Worm (Caenorhabditis elegans) whole organism, late embryonic: ENCODE data around the gene rpl-16.

Experiments
- C08G9.2 ChIP-seq: sonication (generic microtip); optimal IDR thresholded peaks from 2 replicates; lab custom pipeline; 2016; ENCODE audit warnings: mild to moderate bottlenecking, missing genetic modification characterization, moderate library complexity, missing compliant biosample characterization
- C38D4.7 ChIP-seq: fragments of 200-800 bp; sonication (Bioruptor generic); optimal IDR thresholded peaks from 2 replicates; lab custom pipeline; 2018; ENCODE audit warnings: mild to moderate bottlenecking, missing genetic modification characterization, moderate library complexity, missing compliant biosample characterization
- K02D7.2 ChIP-seq: sonication (generic microtip); optimal IDR thresholded peaks from 2 replicates; lab custom pipeline; 2017; ENCODE audit warnings: mild to moderate bottlenecking, missing genetic modification characterization, missing compliant biosample characterization
- K09A11.1 ChIP-seq: sonication (generic microtip); optimal IDR thresholded peaks from 2 replicates; lab custom pipeline; 2017; ENCODE audit warnings: antibody characterized with exemption, mild to moderate bottlenecking, missing genetic modification characterization, missing compliant biosample characterization; ENCODE audit not compliant: insufficient read depth
- T23F11.4 ChIP-seq: fragments of 200-800 bp; sonication (Bioruptor generic); optimal IDR thresholded peaks from 2 replicates; lab custom pipeline; 2018; ENCODE audit warnings: mild to moderate bottlenecking, missing genetic modification characterization, missing compliant biosample characterization
- ahr-1 ChIP-seq: sonication (generic microtip); optimal IDR thresholded peaks from 2 replicates; lab custom pipeline; 2016; ENCODE audit warnings: missing genetic modification characterization, missing compliant biosample characterization
- ceh-14 ChIP-seq: sonication (generic microtip); optimal IDR thresholded peaks from 2 replicates; lab custom pipeline; 2016; ENCODE audit warnings: missing genotype, missing genetic modification characterization, missing compliant biosample characterization
- ceh-18 ChIP-seq: sonication (generic microtip); optimal IDR thresholded peaks from 2 replicates; lab custom pipeline; 2016; ENCODE audit warnings: missing genetic modification characterization, missing compliant biosample characterization
- ceh-19 ChIP-seq: fragments of 200-800 bp; sonication (Bioruptor generic); optimal IDR thresholded peaks from 2 replicates; lab custom pipeline; 2018; ENCODE audit warnings: mild to moderate bottlenecking, missing genetic modification characterization, missing compliant biosample characterization
- ceh-2 ChIP-seq: sonication (generic microtip); optimal IDR thresholded peaks from 2 replicates; lab custom pipeline; 2016; ENCODE audit warnings: missing genotype, missing genetic modification characterization, missing compliant biosample characterization
- ceh-30 ChIP-seq: fragments of 150-350 bp; optimal IDR thresholded peaks from 2 replicates; lab custom pipeline; 2014; ENCODE audit warnings: missing biosample characterization, missing genetic modification characterization
- ceh-31 ChIP-seq: sonication (generic microtip); optimal IDR thresholded peaks from 2 replicates; lab custom pipeline; 2016; ENCODE audit warnings: missing genetic modification characterization, missing compliant biosample characterization
- ceh-6 ChIP-seq: fragments of 200-800 bp; sonication (Bioruptor generic); optimal IDR thresholded peaks from 2 replicates; lab custom pipeline; 2018; ENCODE audit warnings: mild to moderate bottlenecking, missing genetic modification characterization, missing compliant biosample characterization
- ceh-9 ChIP-seq: sonication (generic microtip); optimal IDR thresholded peaks from 2 replicates; lab custom pipeline; 2016; ENCODE audit warnings: mild to moderate bottlenecking, missing genetic modification characterization, inconsistent platforms, missing compliant biosample characterization
- dmd-4 ChIP-seq: sonication (generic microtip); optimal IDR thresholded peaks from 2 replicates; lab custom pipeline; 2016; ENCODE audit warnings: borderline replicate concordance, missing genetic modification characterization, missing compliant biosample characterization
- elt-2 ChIP-seq: sonication (generic microtip); optimal IDR thresholded peaks from 2 replicates; lab custom pipeline; 2016; ENCODE audit warnings: missing genetic modification reagents, missing genetic modification characterization, missing compliant biosample characterization
- ets-4 ChIP-seq: sonication (generic microtip); optimal IDR thresholded peaks from 2 replicates; lab custom pipeline; 2016; ENCODE audit warnings: missing genetic modification characterization, missing compliant biosample characterization
- fkh-10 ChIP-seq: fragments of 150-350 bp; optimal IDR thresholded peaks from 2 replicates; lab custom pipeline; 2014; ENCODE audit warnings: missing biosample characterization, missing genetic modification reagents, missing genetic modification characterization
- gmeb-2 ChIP-seq: sonication (generic microtip); optimal IDR thresholded peaks from 2 replicates; lab custom pipeline; 2016; ENCODE audit warnings: missing genetic modification characterization, inconsistent platforms, missing compliant biosample characterization
- hlh-13 ChIP-seq: fragments of 200-800 bp; sonication (Bioruptor generic); optimal IDR thresholded peaks from 2 replicates; lab custom pipeline; 2018; ENCODE audit warnings: mild to moderate bottlenecking, missing genetic modification characterization, missing compliant biosample characterization
- hlh-6 ChIP-seq: sonication (generic microtip); optimal IDR thresholded peaks from 2 replicates; lab custom pipeline; 2016; ENCODE audit warnings: missing genotype, missing genetic modification characterization, missing compliant biosample characterization
- hlh-8 ChIP-seq: sonication (generic microtip); optimal IDR thresholded peaks from 2 replicates; lab custom pipeline; 2016; ENCODE audit warnings: missing genotype, missing genetic modification characterization, missing compliant biosample characterization
- lin-11 ChIP-seq: fragments of 200-800 bp; sonication (Bioruptor generic); optimal IDR thresholded peaks from 2 replicates; lab custom pipeline; 2018; ENCODE audit warnings: mild to moderate bottlenecking, missing genetic modification characterization, missing compliant biosample characterization
- mec-3 ChIP-seq: sonication (generic microtip); optimal IDR thresholded peaks from 2 replicates; lab custom pipeline; 2016; ENCODE audit warnings: borderline replicate concordance, missing genetic modification characterization, missing compliant biosample characterization
- nfya-1 ChIP-seq: sonication (generic microtip); optimal IDR thresholded peaks from 2 replicates; lab custom pipeline; 2017; ENCODE audit warnings: missing genetic modification characterization, mild to moderate bottlenecking, missing compliant biosample characterization, antibody characterized with exemption, moderate library complexity
- pag-3 ChIP-seq: sonication (generic microtip); optimal IDR thresholded peaks from 2 replicates; lab custom pipeline; 2016; ENCODE audit warnings: missing compliant biosample characterization, missing genetic modification characterization, borderline replicate concordance
- pha-2 ChIP-seq: sonication (generic microtip); optimal IDR thresholded peaks from 2 replicates; lab custom pipeline; 2017; ENCODE audit warnings: mild to moderate bottlenecking, missing genetic modification characterization, missing compliant biosample characterization
- pqm-1 ChIP-seq: sonication (generic microtip); optimal IDR thresholded peaks from 2 replicates; lab custom pipeline; 2016; ENCODE audit warnings: missing genetic modification characterization, missing compliant biosample characterization
- pros-1 ChIP-seq: fragments of 150-350 bp; optimal IDR thresholded peaks from 2 replicates; lab custom pipeline; 2014; ENCODE audit warnings: missing biosample characterization, missing genetic modification reagents, missing genetic modification characterization
- rnt-1 ChIP-seq: sonication (generic microtip); optimal IDR thresholded peaks from 2 replicates; lab custom pipeline; 2016; ENCODE audit warnings: missing genetic modification characterization, missing compliant biosample characterization
- sdc-2 ChIP-seq: sonication (generic microtip); optimal IDR thresholded peaks from 2 replicates; lab custom pipeline; 2016; ENCODE audit warnings: missing genotype, missing genetic modification characterization, missing compliant biosample characterization
- syd-9 ChIP-seq: sonication (generic microtip); optimal IDR thresholded peaks from 2 replicates; lab custom pipeline; 2016; ENCODE audit warnings: mild to moderate bottlenecking, missing genetic modification characterization, moderate library complexity, missing compliant biosample characterization
- ttx-3 ChIP-seq: sonication (generic microtip); optimal IDR thresholded peaks from 2 replicates; lab custom pipeline; 2016; ENCODE audit warnings: missing genetic modification reagents, missing genetic modification characterization, missing compliant biosample characterization
- unc-3 ChIP-seq, 2 experiments: fragments of 200-800 bp in 1 of 2; sonication (Bioruptor generic) in 1 of 2; sonication (generic microtip) in 1 of 2; conservative IDR thresholded peaks in 1 of 2; optimal IDR thresholded peaks in 1 of 2; 2 replicates each; pipeline versions ENCODE4 v1.3.6 to Lab custom; 2016 to 2022; ENCODE audit warnings: missing compliant biosample characterization in 2 of 2, missing genetic modification characterization in 2 of 2, missing genetic modification reagents in 1 of 2
- unc-42 ChIP-seq: sonication (generic microtip); optimal IDR thresholded peaks from 2 replicates; lab custom pipeline; 2016; ENCODE audit warnings: missing genotype, missing genetic modification characterization, missing compliant biosample characterization
- unc-55 ChIP-seq: sonication (generic microtip); optimal IDR thresholded peaks from 2 replicates; lab custom pipeline; 2017; ENCODE audit warnings: missing biosample characterization, missing genetic modification reagents, missing genetic modification characterization
- unc-86 ChIP-seq: sonication (generic microtip); optimal IDR thresholded peaks from 2 replicates; lab custom pipeline; 2016; ENCODE audit warnings: missing genetic modification characterization, missing compliant biosample characterization

rpl-16 gene

ce11 chrIII:3540424-3540823 is 37.0 kb upstream of the rpl-16 start (continued):
- no peak for TF ChIP-seq fkh-10 (GFP tag; lab: Kevin White, UChicago)
- no peak for TF ChIP-seq hlh-6 (tag; lab: Kevin White, UChicago)
- TF ChIP-seq hlh-13: no peak
- peak; percentile 64 for TF ChIP-seq hlh-8 (tag; lab: Kevin White, UChicago)
- TF ChIP-seq ceh-18 (tag; lab: Kevin White, UChicago): peak; percentile 1
- TF ChIP-seq ceh-14 (tag; lab: Kevin White, UChicago): peak; percentile 41
- no peak for TF ChIP-seq lin-11 (tag; lab: Kevin White, UChicago)
- TF ChIP-seq ceh-31 (tag; lab: Kevin White, UChicago): peak; percentile 88
- TF ChIP-seq ceh-6 (GFP tag; lab: Kevin White, UChicago): no peak
- no peak for TF ChIP-seq gmeb-2 (tag; lab: Kevin White, UChicago)
- TF ChIP-seq mec-3 (tag; lab: Kevin White, UChicago): no peak
- no peak for TF ChIP-seq pha-2 (tag; lab: Kevin White, UChicago)
- no peak for TF ChIP-seq ceh-19 (GFP tag; lab: Kevin White, UChicago)
- peak; percentile 15 for TF ChIP-seq ttx-3 (tag; lab: Kevin White, UChicago)
- no peak for TF ChIP-seq K02D7.2
- no peak for TF ChIP-seq unc-3 (GFP tag; conservative IDR thresholded peaks at IDR 0.05; lab: Robert Waterston, UW)
- TF ChIP-seq unc-3 (tag; optimal IDR thresholded peaks at IDR 0.05; lab: Kevin White, UChicago): peak; percentile 16
- TF ChIP-seq pros-1: no peak
- peak; percentile 60 for TF ChIP-seq ets-4 (tag; lab: Kevin White, UChicago)

ce11 chrIII:3539499-3539898 is 36.1 kb upstream of the rpl-16 start:
- no peak for TF ChIP-seq unc-55 (GFP tag; lab: Kevin White, UChicago)
- TF ChIP-seq lin-11 (tag; lab: Kevin White, UChicago): no peak
- TF ChIP-seq ceh-2 (tag; lab: Kevin White, UChicago): no peak
- TF ChIP-seq K09A11.1 (tag; lab: Kevin White, UChicago): no peak
- no peak for TF ChIP-seq ceh-9 (tag; lab: Kevin White, UChicago)
- no peak for TF ChIP-seq ceh-30
- TF ChIP-seq unc-3 (GFP tag; conservative IDR thresholded peaks at IDR 0.05; lab: Robert Waterston, UW): no peak
- no peak for TF ChIP-seq unc-3 (tag; optimal IDR thresholded peaks at IDR 0.05; lab: Kevin White, UChicago)
- TF ChIP-seq pqm-1: no peak
- no peak for TF ChIP-seq fkh-10 (GFP tag; lab: Kevin White, UChicago)
- no peak for TF ChIP-seq ahr-1 (tag; lab: Kevin White, UChicago)
- TF ChIP-seq pag-3 (tag; lab: Kevin White, UChicago): no peak
- no peak for TF ChIP-seq nfya-1 (tag; lab: Kevin White, UChicago)
- no peak for TF ChIP-seq dmd-4 (tag; lab: Kevin White, UChicago)
- TF ChIP-seq elt-2: no peak
- no peak for TF ChIP-seq syd-9
- no peak for TF ChIP-seq C08G9.2 (tag; lab: Kevin White, UChicago)
- TF ChIP-seq, all 69 proteins: peak for 0

- TF ChIP-seq sdc-2 (tag; lab: Kevin White, UChicago): no peak
- TF ChIP-seq nfya-1 (tag; lab: Kevin White, UChicago): no peak
- no peak for TF ChIP-seq rnt-1 (tag; lab: Kevin White, UChicago)
- no peak for TF ChIP-seq unc-3 (GFP tag; conservative IDR thresholded peaks at IDR 0.05; lab: Robert Waterston, UW)
- no peak for TF ChIP-seq unc-3 (tag; optimal IDR thresholded peaks at IDR 0.05; lab: Kevin White, UChicago)
- TF ChIP-seq fkh-10 (GFP tag; lab: Kevin White, UChicago): no peak
- TF ChIP-seq C38D4.7 (GFP tag; lab: Kevin White, UChicago): no peak
- TF ChIP-seq unc-86 (tag; lab: Kevin White, UChicago): no peak
- no peak for TF ChIP-seq ahr-1 (tag; lab: Kevin White, UChicago)
- no peak for TF ChIP-seq pag-3 (tag; lab: Kevin White, UChicago)
- TF ChIP-seq unc-42 (tag; lab: Kevin White, UChicago): no peak
- TF ChIP-seq T23F11.4 (GFP tag; lab: Kevin White, UChicago): no peak
- TF ChIP-seq C08G9.2 (tag; lab: Kevin White, UChicago): no peak
These were observed 34.0 kb upstream of the rpl-16 start, which contains the start of gene cfap-20 for ce11 chrIII:3537401-3537800. Gene cfap-20 (minus strand): TSS chrIII:3537501.
